Fruit fly (Drosophila melanogaster): ENCODE results near the gene Sf3b5.

Sf3b5 gene

dm6 chr3R:9038652-9039051 lies 23.5 kb upstream of the Sf3b5 start, which contains the start of gene hyx (continued):
- TF ChIP-seq Vsx1 (GFP tag; optimal IDR thresholded peaks at IDR 0.05) (no peak), dati (GFP tag; IDR thresholded peaks at IDR 0.05) (no peak), CG15073 (GFP tag; optimal IDR thresholded peaks at IDR 0.05) (no peak), Elba2 (GFP tag; optimal IDR thresholded peaks at IDR 0.05) (peak; percentile 94), CG17568 (GFP tag; optimal IDR thresholded peaks at IDR 0.05) (no peak), pfk (GFP tag; optimal IDR thresholded peaks at IDR 0.05) (no peak), knrl (GFP tag; IDR thresholded peaks at IDR 0.05; ENCODE audit: partially characterized antibody) (no peak; the same call in 1 of the 3 replicates), CG8281 (tag; optimal IDR thresholded peaks at IDR 0.05) (no peak), CG5245 (GFP tag; optimal IDR thresholded peaks at IDR 0.05) (no peak), Opbp (GFP tag; IDR thresholded peaks at IDR 0.05; ENCODE audit: partially characterized antibody) (peak; percentile 80; the same call in 2 of the 3 replicates), CG7963 (GFP tag; IDR thresholded peaks at IDR 0.05; ENCODE audit: partially characterized antibody) (peak; percentile 38; the same call in 1 of the 3 replicates), Bgb (GFP tag; IDR thresholded peaks at IDR 0.05; ENCODE audit: partially characterized antibody) (peak; percentile 83), Doc3 (GFP tag; IDR thresholded peaks at IDR 0.05; ENCODE audit: partially characterized antibody) (peak; percentile 88), CG10366 (GFP tag; IDR thresholded peaks at IDR 0.05) (peak; percentile 31; the same call in 1 of the 2 replicates), CG6175 (GFP tag; IDR thresholded peaks at IDR 0.05) (no peak), CG10543 (GFP tag; optimal IDR thresholded peaks at IDR 0.05) (peak; percentile 29), chif (GFP tag; optimal IDR thresholded peaks at IDR 0.05) (peak in 1 of 2 experiments; percentile 16), caup (GFP tag; optimal IDR thresholded peaks at IDR 0.05; ENCODE audit: severe bottlenecking) (peak; percentile 29), CG13287 (GFP tag; IDR thresholded peaks at IDR 0.05; ENCODE audit: partially characterized antibody) (peak; percentile 94), Ravus (GFP tag; IDR thresholded peaks at IDR 0.05) (no peak), CG12769 (tag; optimal IDR thresholded peaks at IDR 0.05) (peak; percentile 61), nerfin-2 (GFP tag; IDR thresholded peaks at IDR 0.05; ENCODE audit: partially characterized antibody) (0 out of 2 replicates have a peak, but pooled peaks have one; percentile 38), CG16815 (GFP tag; optimal IDR thresholded peaks at IDR 0.05) (no peak), salm (tag; optimal IDR thresholded peaks at IDR 0.05) (no peak), CG16813 (GFP tag; IDR thresholded peaks at IDR 0.05; ENCODE audit: partially characterized antibody) (peak; percentile 72; the same call in 2 of the 3 replicates), tin (GFP tag; optimal IDR thresholded peaks at IDR 0.05) (peak; percentile 47), Hmx (GFP tag; optimal IDR thresholded peaks at IDR 0.05) (no peak), her (GFP tag; optimal IDR thresholded peaks at IDR 0.05) (peak; percentile 18), CG6254 (GFP tag; optimal IDR thresholded peaks at IDR 0.05) (no peak), Rfx (GFP tag; IDR thresholded peaks at IDR 0.05) (peak; percentile 73), CG11398 (GFP tag; optimal IDR thresholded peaks at IDR 0.05) (no peak), HLH3B (GFP tag; IDR thresholded peaks at IDR 0.05) (no peak), gt (GFP tag; IDR thresholded peaks at IDR 0.05) (no peak), crp (GFP tag; optimal IDR thresholded peaks at IDR 0.05) (peak; percentile 69 to 95), CG9609 (GFP tag; optimal IDR thresholded peaks at IDR 0.05) (peak; percentile 8), Lpt (GFP tag; optimal IDR thresholded peaks at IDR 0.05) (no peak), CG9817 (tag; optimal IDR thresholded peaks at IDR 0.05) (peak; percentile 9), CkIIα-i1 (GFP tag; IDR thresholded peaks at IDR 0.05) (no peak), Stat92E (GFP tag; optimal IDR thresholded peaks at IDR 0.05) (no peak), MBD-R2 (GFP tag; IDR thresholded peaks at IDR 0.05) (peak; percentile 69), croc (GFP tag; conservative IDR thresholded peaks at IDR 0.05) (no peak), PHDP (tag; optimal IDR thresholded peaks at IDR 0.05) (peak; percentile 0), vvl (GFP tag; IDR thresholded peaks at IDR 0.05) (peak; percentile 58; the same call in 1 of the 2 replicates), Blimp-1 (GFP tag; optimal IDR thresholded peaks at IDR 0.05) (peak; percentile 3), CG15269 (tag; optimal IDR thresholded peaks at IDR 0.05) (peak; percentile 42), CG10959 (GFP tag; IDR thresholded peaks at IDR 0.05) (no peak), ash1 (GFP tag; optimal IDR thresholded peaks at IDR 0.05) (no peak), CG3847 (GFP tag; IDR thresholded peaks at IDR 0.05) (peak; percentile 25; the same call in 1 of the 2 replicates), Camta (GFP tag; optimal IDR thresholded peaks at IDR 0.05) (peak; percentile 47)

All from whole organism, embryonic.